Worm (Caenorhabditis elegans): ENCODE results near the gene zhit-3.
A peak's percentile ranks its signal among the peaks of the same experiment; 100 is the strongest.

The zhit-3 gene

DNA sequence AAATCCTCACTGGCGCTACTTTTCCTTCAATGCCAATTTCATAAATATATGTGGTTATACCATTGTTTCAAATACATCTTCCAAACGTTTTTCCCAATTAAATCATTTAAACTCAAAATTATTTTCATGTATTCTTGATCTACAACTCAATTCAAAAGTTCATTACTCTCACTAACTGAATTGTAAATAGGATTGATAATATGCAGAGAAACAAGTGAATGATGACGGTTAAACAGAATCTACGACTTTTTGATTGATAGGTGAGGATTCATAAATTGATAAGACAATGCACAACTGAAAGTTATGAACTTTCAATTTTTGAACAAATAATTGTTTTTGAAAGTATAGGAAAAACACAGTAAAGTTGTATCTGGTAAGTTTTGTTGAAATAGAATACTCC is 20.7 kb downstream of the zhit-3 start:
- TF ChIP-seq pha-4 (tag; optimal IDR thresholded peaks at IDR 0.05) (no peak), pha-2 (tag; optimal IDR thresholded peaks at IDR 0.05) (no peak)

DNA sequence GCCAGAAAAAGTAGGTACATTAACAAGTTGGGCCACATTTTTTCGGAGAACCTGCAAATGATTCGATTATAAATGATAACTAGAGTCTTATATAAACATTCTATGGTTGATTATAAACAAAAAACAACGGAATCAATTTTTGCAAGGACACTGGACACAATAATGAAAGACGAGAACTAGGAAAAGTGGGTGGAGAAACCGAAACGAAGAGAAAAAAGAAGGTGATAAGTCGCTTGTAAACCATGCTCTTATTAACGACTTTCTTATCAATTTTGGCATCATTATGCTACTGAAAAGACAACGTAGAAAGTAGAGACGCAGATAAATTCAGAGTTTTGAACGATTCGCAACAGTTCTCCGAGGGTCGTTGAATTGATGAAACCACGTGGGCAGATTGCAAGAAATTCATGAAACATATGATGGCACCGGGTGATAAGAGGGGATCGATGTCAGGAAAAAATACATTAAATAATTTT is 21.8 kb downstream of the zhit-3 start, which contains the start of gene ZK856.5:
Gene ZK856.5 (minus strand): TSS at position 51 of the 476 bp plus-strand sequence.
- no peak for TF ChIP-seq ceh-2 (tag; optimal IDR thresholded peaks at IDR 0.05)
- no peak for TF ChIP-seq elt-4 (tag; optimal IDR thresholded peaks at IDR 0.05)
- TF ChIP-seq pat-9 (tag; optimal IDR thresholded peaks at IDR 0.05): no peak
- TF ChIP-seq fax-1 (tag; optimal IDR thresholded peaks at IDR 0.05): no peak
- TF ChIP-seq ceh-22 (tag; optimal IDR thresholded peaks at IDR 0.05): no peak
- peak; percentile 44 for TF ChIP-seq elt-2 (tag; optimal IDR thresholded peaks at IDR 0.05)
- no peak for TF ChIP-seq dve-1 (tag; optimal IDR thresholded peaks at IDR 0.05)
- TF ChIP-seq hlh-6 (tag; optimal IDR thresholded peaks at IDR 0.05): no peak

DNA sequence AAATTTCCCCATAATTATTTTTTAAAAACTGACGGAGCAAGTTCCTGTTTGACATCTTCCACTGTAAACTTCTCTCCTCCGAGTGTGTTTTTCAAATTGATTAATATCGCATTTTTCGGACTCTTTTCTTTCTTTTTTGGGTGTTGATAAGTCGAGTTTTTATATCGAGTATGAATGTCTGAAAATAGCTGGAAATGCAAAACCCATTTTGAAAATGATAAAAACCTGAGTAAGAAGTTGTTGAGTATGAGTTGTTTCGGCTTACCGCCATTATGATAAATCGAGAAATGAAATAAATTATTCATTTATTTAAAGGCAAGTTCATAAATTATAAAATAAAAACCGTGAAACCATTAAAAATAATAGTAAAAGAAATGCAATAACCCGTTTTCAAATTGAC is 26.2 kb downstream of the zhit-3 start, which contains the start of gene ZK856.18:
Gene ZK856.18 (minus strand): TSS at position 289 of the 400 bp plus-strand sequence.
- TF ChIP-seq tbx-7 (tag; optimal IDR thresholded peaks at IDR 0.05): no peak
- no peak for TF ChIP-seq ama-1 (optimal IDR thresholded peaks at IDR 0.05)
- TF ChIP-seq sox-2 (GFP tag; IDR thresholded peaks at IDR 0.05): no peak
- no peak for TF ChIP-seq eyg-1 (tag; optimal IDR thresholded peaks at IDR 0.05)
- no peak for TF ChIP-seq madf-2 (tag; optimal IDR thresholded peaks at IDR 0.05)

DNA sequence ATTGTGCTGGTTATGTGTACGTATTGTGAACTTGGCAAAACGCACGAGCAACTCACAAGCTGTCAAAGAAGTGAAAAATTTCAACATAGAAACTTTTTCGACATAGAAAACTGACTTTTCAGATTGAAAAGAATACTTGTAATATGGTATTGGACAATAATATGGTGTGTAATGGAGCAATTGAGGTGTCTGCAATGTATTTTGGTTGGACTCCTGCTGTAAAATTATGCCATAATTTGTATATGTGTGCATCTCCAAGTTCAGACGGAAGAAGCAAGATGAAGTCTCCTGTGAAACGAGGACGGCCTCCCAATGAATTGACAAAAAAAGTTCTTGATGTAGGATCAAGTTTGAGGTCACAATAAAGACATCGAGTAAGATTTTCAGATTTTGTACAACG is 28.1 kb downstream of the zhit-3 start:
- no peak for TF ChIP-seq ama-1 (optimal IDR thresholded peaks at IDR 0.05)
- TF ChIP-seq ceh-45 (GFP tag; IDR thresholded peaks at IDR 0.05): no peak
- no peak for TF ChIP-seq nfya-1 (tag; optimal IDR thresholded peaks at IDR 0.05)
- no peak for TF ChIP-seq pqm-1 (tag; optimal IDR thresholded peaks at IDR 0.05)
- no peak for TF ChIP-seq pha-4 (tag; optimal IDR thresholded peaks at IDR 0.05)
- no peak for TF ChIP-seq ceh-30 (tag; optimal IDR thresholded peaks at IDR 0.05)
- TF ChIP-seq sox-4 (tag; optimal IDR thresholded peaks at IDR 0.05): no peak
- TF ChIP-seq F13H6.1 (tag; optimal IDR thresholded peaks at IDR 0.05): no peak
- TF ChIP-seq ceh-24 (tag; optimal IDR thresholded peaks at IDR 0.05): no peak
- TF ChIP-seq ceh-48 (tag; optimal IDR thresholded peaks at IDR 0.05): no peak

DNA sequence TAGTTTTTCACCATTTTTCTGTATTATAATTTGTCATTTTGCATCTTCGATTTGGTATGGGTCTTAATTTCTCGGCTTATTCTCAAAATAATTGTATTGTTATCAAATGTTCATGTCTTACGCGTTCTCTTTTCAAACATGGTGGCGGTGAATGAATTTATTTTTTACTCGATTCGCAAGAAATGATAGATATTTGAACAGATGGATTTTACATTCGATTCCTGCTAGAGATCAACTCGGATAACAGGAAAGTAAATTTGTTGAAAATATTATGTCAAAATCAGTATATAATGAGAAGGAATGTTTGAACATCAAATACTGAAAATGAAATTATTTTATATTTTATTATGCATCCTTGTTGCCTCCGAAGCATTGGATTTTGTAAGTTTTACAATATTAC is 28.9 kb downstream of the zhit-3 start, which contains the start of gene ZK856.4:
Gene ZK856.4 (plus strand): TSS at position 301 of the 400 bp plus-strand sequence.
- TF ChIP-seq ttx-3 (tag; optimal IDR thresholded peaks at IDR 0.05) (no peak), elt-2 (tag; optimal IDR thresholded peaks at IDR 0.05) (no peak), ref-2 (tag; optimal IDR thresholded peaks at IDR 0.05) (no peak), hlh-13 (GFP tag; optimal IDR thresholded peaks at IDR 0.05) (no peak), pros-1 (tag; optimal IDR thresholded peaks at IDR 0.05) (no peak), hlh-30 (tag; optimal IDR thresholded peaks at IDR 0.05; ENCODE audit: insufficient read depth) (no peak), eyg-1 (tag; optimal IDR thresholded peaks at IDR 0.05) (no peak), odd-2 (tag; optimal IDR thresholded peaks at IDR 0.05) (no peak), ceh-6 (GFP tag; optimal IDR thresholded peaks at IDR 0.05) (no peak)

DNA sequence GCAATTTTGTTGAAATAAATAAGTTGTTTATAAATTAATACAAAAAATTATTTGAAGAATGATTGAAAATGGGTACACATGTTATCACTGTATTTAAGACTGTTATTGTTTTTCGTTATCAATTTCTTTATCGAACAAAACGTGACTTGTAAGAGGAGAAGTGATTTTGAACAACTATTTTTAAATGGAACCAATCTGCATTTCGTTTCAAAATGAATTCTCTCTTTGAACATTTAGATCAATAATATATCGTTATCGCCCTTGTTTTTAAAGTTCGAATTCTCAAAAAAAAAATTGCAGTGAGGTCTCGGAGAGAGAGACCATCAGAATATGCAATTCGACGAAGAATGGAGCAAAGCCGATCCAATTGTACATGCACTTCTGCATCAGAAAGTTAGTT is 32.7 kb downstream of the zhit-3 start, which contains the start of gene cul-5:
Gene cul-5 (plus strand): TSS at position 301 of the 400 bp plus-strand sequence.
- no peak for TF ChIP-seq lin-11 (tag; optimal IDR thresholded peaks at IDR 0.05)
- peak; percentile 11 for TF ChIP-seq elt-2 (tag; optimal IDR thresholded peaks at IDR 0.05)

DNA sequence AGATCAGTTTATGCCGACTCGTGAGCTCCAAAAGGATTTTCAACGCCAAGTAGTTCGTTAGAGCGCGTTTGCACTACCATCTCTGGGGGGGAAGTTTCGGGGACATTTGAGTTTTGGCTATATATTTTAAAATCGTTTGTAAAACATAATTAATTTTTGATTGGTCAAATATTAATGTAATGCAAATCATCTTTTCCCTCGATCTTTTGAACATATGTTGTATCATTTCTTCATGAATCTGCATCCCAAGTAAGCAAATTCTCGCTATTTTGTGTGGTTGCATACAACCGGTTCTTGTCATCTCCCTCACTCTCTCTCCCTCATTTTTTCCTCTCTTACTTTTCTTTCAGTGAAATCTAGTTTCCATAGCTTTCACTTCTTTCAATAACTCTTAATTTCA is 33.8 kb downstream of the zhit-3 start:
- TF ChIP-seq lin-11 (tag; optimal IDR thresholded peaks at IDR 0.05): no peak
- peak; percentile 77 for TF ChIP-seq C08G9.2 (tag; optimal IDR thresholded peaks at IDR 0.05)
- TF ChIP-seq rnt-1 (tag; optimal IDR thresholded peaks at IDR 0.05): peak; percentile 22
- no peak for TF ChIP-seq unc-86 (tag; optimal IDR thresholded peaks at IDR 0.05)
- TF ChIP-seq che-1 (tag; optimal IDR thresholded peaks at IDR 0.05): no peak
- TF ChIP-seq lim-6 (tag; optimal IDR thresholded peaks at IDR 0.05): no peak
- peak; percentile 67 for TF ChIP-seq F13H6.1 (tag; optimal IDR thresholded peaks at IDR 0.05)
- TF ChIP-seq ztf-16 (tag; optimal IDR thresholded peaks at IDR 0.05): no peak
- TF ChIP-seq hlh-13 (GFP tag; optimal IDR thresholded peaks at IDR 0.05): no peak
- no peak for TF ChIP-seq Y22D7AL.16 (tag; optimal IDR thresholded peaks at IDR 0.05)
- peak; percentile 49 for TF ChIP-seq ahr-1 (tag; optimal IDR thresholded peaks at IDR 0.05)
- peak; percentile 71 for TF ChIP-seq tbx-7 (tag; optimal IDR thresholded peaks at IDR 0.05)
- no peak for TF ChIP-seq mec-3 (tag; optimal IDR thresholded peaks at IDR 0.05; ENCODE audit: borderline replicate concordance)
- no peak for TF ChIP-seq syd-9 (tag; optimal IDR thresholded peaks at IDR 0.05)
- TF ChIP-seq ceh-24 (tag; optimal IDR thresholded peaks at IDR 0.05): no peak
- peak; percentile 85 for TF ChIP-seq ref-2 (tag; optimal IDR thresholded peaks at IDR 0.05)
- no peak for TF ChIP-seq hlh-30 (tag; optimal IDR thresholded peaks at IDR 0.05; ENCODE audit: insufficient read depth)
- no peak for TF ChIP-seq eyg-1 (tag; optimal IDR thresholded peaks at IDR 0.05)

Data from whole organism, late embryonic.